Fruit fly (Drosophila melanogaster) whole organism, prepupa: Measurements from ENCODE around the gene app.

Source experiments
- CG10631 ChIP-seq: fragments of 200-800 bp; sonication (Bioruptor generic); optimal IDR thresholded peaks from 2 replicates; lab custom pipeline; 2016; ENCODE audit warnings: missing biosample characterization, missing genetic modification characterization
- CG11294 ChIP-seq: fragments of 200-800 bp; sonication (Bioruptor generic); IDR thresholded peaks from 2 replicates; pipeline ENCODE4 v1.3.6; 2022; ENCODE audit warnings: missing biosample characterization, missing genetic modification characterization
- CG11902 ChIP-seq: fragments of 200-800 bp; sonication (Bioruptor generic); optimal IDR thresholded peaks from 3 replicates; lab custom pipeline; 2016; ENCODE audit warnings: missing biosample characterization, missing genetic modification characterization
- CG15336 ChIP-seq: fragments of 200-800 bp; sonication (Bioruptor generic); IDR thresholded peaks from 2 replicates; pipeline ENCODE4 v1.3.6; 2022; ENCODE audit warnings: missing biosample characterization, missing genetic modification characterization
- CG1621 ChIP-seq: fragments of 200-800 bp; sonication (Bioruptor generic); optimal IDR thresholded peaks from 3 replicates; lab custom pipeline; 2018; ENCODE audit warnings: missing biosample characterization, mild to moderate bottlenecking, missing genetic modification characterization
- CG3032 ChIP-seq: fragments of 200-800 bp; optimal IDR thresholded peaks from 2 replicates; lab custom pipeline; 2019; ENCODE audit warnings: missing biosample characterization, mild to moderate bottlenecking, missing genetic modification characterization, moderate library complexity
- CG31627 ChIP-seq: fragments of 200-800 bp; sonication (Bioruptor generic); optimal IDR thresholded peaks from 3 replicates; lab custom pipeline; 2016; ENCODE audit warnings: missing biosample characterization, missing genetic modification characterization
- CG32006 ChIP-seq: fragments of 200-800 bp; sonication (Bioruptor generic); optimal IDR thresholded peaks from 3 replicates; lab custom pipeline; 2017; ENCODE audit warnings: missing biosample characterization, mild to moderate bottlenecking, missing genetic modification characterization
- CG34406 ChIP-seq: fragments of 200-800 bp; sonication (Bioruptor generic); optimal IDR thresholded peaks from 3 replicates; lab custom pipeline; 2016; ENCODE audit warnings: missing biosample characterization, missing genetic modification characterization
- CG3919 ChIP-seq: fragments of 200-800 bp; sonication (Bioruptor generic); optimal IDR thresholded peaks from 3 replicates; lab custom pipeline; 2016; ENCODE audit warnings: missing biosample characterization, missing genetic modification characterization
- CG4318 ChIP-seq: fragments of 200-800 bp; sonication (Bioruptor generic); optimal IDR thresholded peaks from 3 replicates; lab custom pipeline; 2017; ENCODE audit warnings: missing biosample characterization, mild to moderate bottlenecking, missing genetic modification characterization
- CG6163 ChIP-seq: fragments of 200-800 bp; sonication (Bioruptor generic); IDR thresholded peaks from 3 replicates; pipeline ENCODE4 v1.3.6; 2022; ENCODE audit warnings: missing biosample characterization, missing genetic modification characterization
- CG6276 ChIP-seq: fragments of 200-800 bp; sonication (Bioruptor generic); optimal IDR thresholded peaks from 2 replicates; lab custom pipeline; 2017; ENCODE audit warnings: missing biosample characterization, mild to moderate bottlenecking, missing genetic modification characterization
- CG6792 ChIP-seq: fragments of 200-800 bp; sonication (Bioruptor generic); optimal IDR thresholded peaks from 3 replicates; lab custom pipeline; 2016; ENCODE audit warnings: missing biosample characterization, missing genetic modification characterization
- CG6808 ChIP-seq: fragments of 200-800 bp; sonication (Bioruptor generic); optimal IDR thresholded peaks from 3 replicates; lab custom pipeline; 2017; ENCODE audit warnings: missing biosample characterization, missing genetic modification characterization, mild to moderate bottlenecking, moderate library complexity, missing genetic modification reagents
- CG6854 ChIP-seq: fragments of 200-800 bp; sonication (Bioruptor generic); optimal IDR thresholded peaks from 2 replicates; lab custom pipeline; 2017; ENCODE audit warnings: missing biosample characterization, mild to moderate bottlenecking, missing genetic modification characterization
- CG7368 ChIP-seq: fragments of 200-800 bp; sonication (Bioruptor generic); optimal IDR thresholded peaks from 3 replicates; lab custom pipeline; 2016; ENCODE audit warnings: missing biosample characterization, missing genetic modification characterization
- CG8119 ChIP-seq: fragments of 200-800 bp; sonication (Bioruptor generic); IDR thresholded peaks from 3 replicates; pipeline ENCODE4 v1.3.6; 2022; ENCODE audit warnings: missing biosample characterization, missing genetic modification characterization
- CG8319 ChIP-seq: fragments of 200-800 bp; sonication (Bioruptor generic); optimal IDR thresholded peaks from 3 replicates; lab custom pipeline; 2016; ENCODE audit warnings: missing biosample characterization, missing genetic modification characterization
- CG8632 ChIP-seq: fragments of 200-800 bp; sonication (Bioruptor generic); optimal IDR thresholded peaks from 3 replicates; lab custom pipeline; 2016; ENCODE audit warnings: missing biosample characterization, missing genetic modification characterization
- CG9139 ChIP-seq: fragments of 200-800 bp; sonication (Bioruptor generic); optimal IDR thresholded peaks from 3 replicates; lab custom pipeline; 2017; ENCODE audit warnings: missing biosample characterization, mild to moderate bottlenecking, missing genetic modification characterization
- Eip78C ChIP-seq: fragments of 200-800 bp; sonication (Bioruptor generic); peaks from one replicate; lab custom pipeline; 2016; ENCODE audit warnings: missing biosample characterization, missing genetic modification characterization
- Eip93F ChIP-seq: fragments of 200-800 bp; sonication (Bioruptor generic); optimal IDR thresholded peaks from 2 replicates; lab custom pipeline; 2016; ENCODE audit warnings: missing biosample characterization, mild to moderate bottlenecking, missing genetic modification characterization
- Ets96B ChIP-seq: fragments of 200-800 bp; optimal IDR thresholded peaks from 2 replicates; lab custom pipeline; 2019; ENCODE audit warnings: missing biosample characterization, mild to moderate bottlenecking, missing genetic modification characterization, moderate library complexity
- Gug ChIP-seq: fragments of 200-800 bp; sonication (Bioruptor generic); IDR thresholded peaks from 2 replicates; pipeline ENCODE4 v1.3.6; 2022; ENCODE audit warnings: missing biosample characterization, missing genetic modification characterization
- Hr38 ChIP-seq: sonication (Bioruptor generic); optimal IDR thresholded peaks from 2 replicates; lab custom pipeline; 2016; ENCODE audit warnings: missing biosample characterization, missing genetic modification characterization
- Hr39 ChIP-seq: fragments of 200-800 bp; sonication (Bioruptor generic); optimal IDR thresholded peaks from 2 replicates; lab custom pipeline; 2016; ENCODE audit warnings: missing biosample characterization, missing genetic modification characterization
- Met ChIP-seq: fragments of 200-800 bp; sonication (Bioruptor generic); optimal IDR thresholded peaks from 3 replicates; lab custom pipeline; 2016; ENCODE audit warnings: missing biosample characterization, missing genetic modification characterization
- Sox102F ChIP-seq: fragments of 200-800 bp; sonication (Bioruptor generic); optimal IDR thresholded peaks from 2 replicates; lab custom pipeline; 2016; ENCODE audit warnings: missing biosample characterization, mild to moderate bottlenecking, missing genetic modification characterization
- Sox14 ChIP-seq: fragments of 200-800 bp; sonication (Bioruptor generic); optimal IDR thresholded peaks from 3 replicates; lab custom pipeline; 2016; ENCODE audit warnings: missing biosample characterization, missing genetic modification characterization
- Sox15 ChIP-seq: fragments of 200-800 bp; sonication (Bioruptor generic); optimal IDR thresholded peaks from 3 replicates; lab custom pipeline; 2016; ENCODE audit warnings: missing biosample characterization, missing genetic modification characterization
- acj6 ChIP-seq: fragments of 200-800 bp; sonication (Bioruptor generic); optimal IDR thresholded peaks from 3 replicates; lab custom pipeline; 2016; ENCODE audit warnings: missing biosample characterization, missing genetic modification characterization
- dsx ChIP-seq: fragments of 200-800 bp; optimal IDR thresholded peaks from 3 replicates; lab custom pipeline; 2019; ENCODE audit warnings: missing biosample characterization, mild to moderate bottlenecking, missing genetic modification characterization, moderate library complexity; ENCODE audit not compliant: poor library complexity, severe bottlenecking
- eg ChIP-seq: fragments of 200-800 bp; sonication (Bioruptor generic); IDR thresholded peaks from 3 replicates; pipeline ENCODE4 v1.3.6; 2022; ENCODE audit warnings: missing biosample characterization, missing genetic modification characterization
- esn ChIP-seq: fragments of 200-800 bp; sonication (Bioruptor generic); optimal IDR thresholded peaks from 2 replicates; lab custom pipeline; 2016; ENCODE audit warnings: missing biosample characterization, mild to moderate bottlenecking, missing genetic modification characterization, moderate library complexity
- fkh ChIP-seq: fragments of 200-800 bp; sonication (Bioruptor generic); optimal IDR thresholded peaks from 3 replicates; lab custom pipeline; 2017; ENCODE audit warnings: missing biosample characterization, mild to moderate bottlenecking, missing genetic modification characterization, moderate library complexity
- lz ChIP-seq: fragments of 200-800 bp; sonication (Bioruptor generic); optimal IDR thresholded peaks from 3 replicates; lab custom pipeline; 2016; ENCODE audit warnings: missing biosample characterization, missing genetic modification characterization
- spab ChIP-seq: fragments of 200-800 bp; sonication (Bioruptor generic); optimal IDR thresholded peaks from 2 replicates; lab custom pipeline; 2017; ENCODE audit warnings: missing biosample characterization, mild to moderate bottlenecking, missing genetic modification characterization, missing genetic modification reagents
- ss ChIP-seq, 2 experiments: fragments of 200-800 bp; sonication (Bioruptor generic); optimal IDR thresholded peaks; 2 replicates in 1 of 2; 3 replicates in 1 of 2; lab custom pipeline; 2017 to 2018; ENCODE audit warnings: mild to moderate bottlenecking in 2 of 2, missing biosample characterization in 2 of 2, missing genetic modification characterization in 2 of 2, moderate library complexity in 1 of 2
- svp ChIP-seq: fragments of 200-800 bp; sonication (Bioruptor generic); peaks from one replicate; lab custom pipeline; 2016; ENCODE audit warnings: missing biosample characterization, missing genetic modification characterization
- topi ChIP-seq: fragments of 200-800 bp; sonication (Bioruptor generic); optimal IDR thresholded peaks from 3 replicates; lab custom pipeline; 2016; ENCODE audit warnings: missing biosample characterization, missing genetic modification characterization
- vri ChIP-seq: fragments of 200-800 bp; sonication (Bioruptor generic); optimal IDR thresholded peaks from 3 replicates; lab custom pipeline; 2016; ENCODE audit warnings: missing biosample characterization, mild to moderate bottlenecking, missing genetic modification characterization

Gene app

DNA sequence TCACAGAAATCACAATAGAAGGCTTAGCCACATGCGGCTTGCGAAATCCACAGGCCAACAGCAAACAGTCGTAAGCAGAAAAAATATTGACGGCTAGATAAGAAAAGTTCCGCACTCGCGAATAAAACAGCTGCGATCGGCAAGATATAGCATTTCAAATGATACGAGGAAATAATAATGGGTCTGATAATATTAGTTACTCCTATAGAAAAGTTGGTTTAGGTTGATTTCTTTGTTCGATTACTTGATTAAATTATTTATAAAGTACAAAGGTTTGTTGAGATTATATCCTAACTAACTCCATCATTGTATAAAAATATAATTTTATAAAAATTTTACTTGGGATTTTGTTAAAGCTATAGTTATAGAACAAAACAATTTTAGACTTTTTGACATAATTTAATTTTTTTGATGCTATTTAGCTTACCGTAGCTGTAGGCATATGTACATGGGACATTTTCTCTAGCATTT, 9.0 kb upstream of the app start (continued):
- TF ChIP-seq CG32006 = peak; percentile 60
- no peak for TF ChIP-seq Sox102F (GFP tag; lab: Kevin White, UChicago)
- TF ChIP-seq CG15336 (GFP tag; lab: Robert Waterston, UW) = no peak; the same call in 1 of the 2 replicates
- no peak for TF ChIP-seq CG11294 (GFP tag; lab: Robert Waterston, UW)
- TF ChIP-seq CG8632 (GFP tag; lab: Kevin White, UChicago) = peak; percentile 60
- peak; percentile 46 for TF ChIP-seq CG6276 (GFP tag; lab: Kevin White, UChicago)
- peak; percentile 30 for TF ChIP-seq CG10631
- TF ChIP-seq CG31627 (GFP tag; lab: Kevin White, UChicago) = no peak
- TF ChIP-seq fkh = no peak
- peak; percentile 48 for TF ChIP-seq acj6 (GFP tag; lab: Kevin White, UChicago)
- TF ChIP-seq CG7368 (GFP tag; lab: Kevin White, UChicago) = peak; percentile 6
- no peak for TF ChIP-seq CG1621 (tag; lab: Kevin White, UChicago)
- peak; percentile 56 for TF ChIP-seq CG34406 (GFP tag; lab: Kevin White, UChicago)
- TF ChIP-seq Sox15 (GFP tag; lab: Kevin White, UChicago) = no peak
- TF ChIP-seq Gug (GFP tag; lab: Robert Waterston, UW) = no peak
- no peak for TF ChIP-seq spab (GFP tag; lab: Kevin White, UChicago)
- peak; percentile 43 for TF ChIP-seq esn
- TF ChIP-seq CG8319 (GFP tag; lab: Kevin White, UChicago) = no peak
- TF ChIP-seq CG11902 (GFP tag; lab: Kevin White, UChicago) = no peak

DNA sequence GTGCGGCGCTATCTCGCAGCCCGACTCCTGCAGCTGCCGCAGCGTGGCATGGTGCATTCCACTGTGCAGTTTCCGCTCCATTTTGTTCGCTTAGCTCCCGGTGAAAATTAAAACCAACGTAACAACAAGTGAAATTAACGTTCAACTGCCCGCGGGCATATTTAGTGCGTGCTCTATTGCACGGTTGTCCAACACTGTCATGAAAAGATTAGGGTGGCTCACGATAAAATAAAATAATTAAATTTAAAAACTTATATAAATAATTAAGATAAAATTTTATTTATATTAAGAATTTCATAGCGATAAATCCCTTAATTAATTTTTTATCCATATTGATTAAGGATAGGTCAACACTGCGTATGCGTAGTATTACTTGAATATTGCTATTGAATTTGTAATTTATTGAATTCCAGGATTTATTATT, 4.6 kb upstream of the app start, which contains the start of gene Pbgs:
TSS of gene Pbgs (minus strand) at position 151 of the 424 bp plus-strand sequence.
- TF ChIP-seq CG8319 (GFP tag; lab: Kevin White, UChicago) (no peak), CG8632 (GFP tag; lab: Kevin White, UChicago) (peak; percentile 13), CG9139 (peak; percentile 3), Eip78C (peak; percentile 79), esn (peak; percentile 25), CG3032 (peak; percentile 61), CG32006 (peak; percentile 4), eg (GFP tag; lab: Robert Waterston, UW) (peak; percentile 66), lz (GFP tag; lab: Kevin White, UChicago) (peak; percentile 10), CG6163 (GFP tag; lab: Robert Waterston, UW) (peak; percentile 64), Ets96B (peak; percentile 49), CG6854 (GFP tag; lab: Kevin White, UChicago) (peak; percentile 6), CG6792 (peak; percentile 8), CG3919 (GFP tag; lab: Kevin White, UChicago) (peak; percentile 27), Sox14 (no peak), dsx (GFP tag; lab: Kevin White, UChicago) (peak; percentile 47), CG6276 (GFP tag; lab: Kevin White, UChicago) (peak; percentile 47), svp (GFP tag; lab: Kevin White, UChicago) (peak; percentile 56), CG15336 (GFP tag; lab: Robert Waterston, UW) (peak; percentile 38; the same call in 1 of the 2 replicates), topi (GFP tag; lab: Kevin White, UChicago) (peak; percentile 18), CG8119 (GFP tag; lab: Robert Waterston, UW) (peak; percentile 27; the same call in 1 of the 3 replicates), Hr39 (GFP tag; lab: Kevin White, UChicago) (no peak), spab (GFP tag; lab: Kevin White, UChicago) (no peak), ss (GFP tag; optimal IDR thresholded peaks at IDR 0.05; lab: Kevin White, UChicago) (peak; percentile 7 to 21), CG6808 (GFP tag; lab: Kevin White, UChicago) (peak; percentile 14), Hr38 (no peak)

DNA sequence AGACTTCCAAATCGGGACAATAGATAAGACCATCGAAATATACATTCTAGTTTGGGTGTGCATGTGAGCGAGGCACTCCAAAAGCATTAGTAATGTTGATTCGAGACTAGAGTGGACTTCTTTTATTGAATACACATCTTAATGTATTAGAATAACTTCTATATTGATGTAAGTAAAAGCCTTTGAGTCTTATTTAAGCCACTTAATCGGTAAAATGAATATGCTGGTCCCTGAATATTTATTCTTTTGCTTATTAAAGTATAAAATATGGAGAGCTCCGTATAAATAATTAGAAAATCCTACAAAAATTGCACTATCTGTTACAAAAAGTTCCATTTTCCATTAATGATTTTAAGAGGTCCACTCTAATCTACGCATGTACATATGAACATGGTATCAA, 3.2 kb upstream of the app start:
- TF ChIP-seq Met (peak; percentile 7), vri (GFP tag; lab: Kevin White, UChicago) (peak; percentile 56), CG32006 (no peak), Eip93F (GFP tag; lab: Kevin White, UChicago) (no peak), CG15336 (GFP tag; lab: Robert Waterston, UW) (peak; percentile 68), CG6854 (GFP tag; lab: Kevin White, UChicago) (no peak), CG4318 (no peak), esn (peak; percentile 32)
